Worm (Caenorhabditis elegans) whole organism, L2 larva: ENCODE results near the gene dph-7.

Source experiments
- C34F6.9 ChIP-seq: fragments of 150-350 bp; optimal IDR thresholded peaks from 2 replicates; lab custom pipeline; 2014; ENCODE audit warnings: missing biosample characterization, missing genetic modification characterization
- F13H6.1 ChIP-seq: sonication (generic microtip); optimal IDR thresholded peaks from 2 replicates; lab custom pipeline; 2016; ENCODE audit warnings: missing genetic modification characterization, missing compliant biosample characterization
- R02D3.7 ChIP-seq: fragments of 150-350 bp; optimal IDR thresholded peaks from 2 replicates; lab custom pipeline; 2014; ENCODE audit warnings: missing biosample characterization, missing genetic modification characterization
- Y55F3AM.14 ChIP-seq: fragments of 200-800 bp; sonication (Bioruptor generic); optimal IDR thresholded peaks from 2 replicates; lab custom pipeline; 2018; ENCODE audit warnings: mild to moderate bottlenecking, missing genetic modification characterization, missing compliant biosample characterization
- ZK546.5 ChIP-seq: sonication (generic microtip); optimal IDR thresholded peaks from 2 replicates; lab custom pipeline; 2017; ENCODE audit warnings: missing biosample characterization, missing genetic modification characterization
- alr-1 ChIP-seq: fragments of 150-350 bp; optimal IDR thresholded peaks from 2 replicates; lab custom pipeline; 2014; ENCODE audit warnings: missing biosample characterization, missing genetic modification characterization
- aly-2 ChIP-seq: fragments of 150-350 bp; optimal IDR thresholded peaks from 2 replicates; lab custom pipeline; 2014; ENCODE audit warnings: missing biosample characterization, missing genetic modification characterization
- ama-1 ChIP-seq: fragments of 150-350 bp; optimal IDR thresholded peaks from 2 replicates; lab custom pipeline; 2018; ENCODE audit warnings: inconsistent platforms
- blmp-1 ChIP-seq: sonication (generic microtip); optimal IDR thresholded peaks from 2 replicates; lab custom pipeline; 2017; ENCODE audit warnings: missing genetic modification characterization, mild to moderate bottlenecking, missing compliant biosample characterization, antibody characterized with exemption, moderate library complexity; ENCODE audit not compliant: insufficient read depth
- ceh-16 ChIP-seq: fragments of 150-350 bp; optimal IDR thresholded peaks from 2 replicates; lab custom pipeline; 2014; ENCODE audit warnings: missing biosample characterization, missing genetic modification characterization
- ceh-82 ChIP-seq: fragments of 150-350 bp; optimal IDR thresholded peaks from 2 replicates; lab custom pipeline; 2014; ENCODE audit warnings: missing biosample characterization, missing genetic modification characterization
- egl-27 ChIP-seq: sonication (generic microtip); optimal IDR thresholded peaks from 3 replicates; lab custom pipeline; 2017; ENCODE audit warnings: missing biosample characterization, missing genetic modification reagents, missing genetic modification characterization
- elt-1 ChIP-seq: fragments of 150-350 bp; optimal IDR thresholded peaks from 2 replicates; lab custom pipeline; 2014; ENCODE audit warnings: missing biosample characterization, missing genetic modification characterization
- elt-3 ChIP-seq: sonication (generic microtip); optimal IDR thresholded peaks from 2 replicates; lab custom pipeline; 2017; ENCODE audit warnings: missing biosample characterization, missing genetic modification characterization
- fos-1 ChIP-seq: fragments of 150-350 bp; optimal IDR thresholded peaks from 2 replicates; lab custom pipeline; 2014; ENCODE audit warnings: missing biosample characterization, missing genetic modification characterization
- gmeb-1 ChIP-seq: fragments of 150-350 bp; optimal IDR thresholded peaks from 2 replicates; lab custom pipeline; 2014; ENCODE audit warnings: missing biosample characterization, missing genetic modification characterization
- lin-11 ChIP-seq: fragments of 150-350 bp; sonication (generic microtip); optimal IDR thresholded peaks from 2 replicates; lab custom pipeline; 2014; ENCODE audit warnings: missing biosample characterization, missing genetic modification characterization, inconsistent platforms, mixed read lengths
- lin-13 ChIP-seq: fragments of 150-350 bp; optimal IDR thresholded peaks from 2 replicates; lab custom pipeline; 2014; ENCODE audit warnings: missing biosample characterization, missing genetic modification reagents, missing genetic modification characterization
- lin-39 ChIP-seq: fragments of 150-350 bp; optimal IDR thresholded peaks from 2 replicates; lab custom pipeline; 2014; ENCODE audit warnings: missing biosample characterization, missing genetic modification reagents, missing genetic modification characterization
- lsy-2 ChIP-seq, 2 experiments: fragments of 150-350 bp in 1 of 2; sonication (generic microtip) in 1 of 2; optimal IDR thresholded peaks; 2 replicates each; lab custom pipeline; 2014 to 2017; ENCODE audit warnings: missing biosample characterization in 2 of 2, missing genetic modification characterization in 2 of 2
- mab-5 ChIP-seq: fragments of 150-350 bp; optimal IDR thresholded peaks from 2 replicates; lab custom pipeline; 2014; ENCODE audit warnings: missing biosample characterization, missing genetic modification characterization
- mbf-1 ChIP-seq: sonication (generic microtip); optimal IDR thresholded peaks from 2 replicates; lab custom pipeline; 2017; ENCODE audit warnings: missing biosample characterization, missing genetic modification characterization
- mdl-1 ChIP-seq, 2 experiments: fragments of 150-350 bp in 1 of 2; sonication (generic microtip) in 1 of 2; optimal IDR thresholded peaks; 2 replicates each; lab custom pipeline; 2017; ENCODE audit warnings: missing biosample characterization in 2 of 2, missing genetic modification characterization in 2 of 2
- nhr-10 ChIP-seq: sonication (generic microtip); optimal IDR thresholded peaks from 2 replicates; lab custom pipeline; 2017; ENCODE audit warnings: missing biosample characterization, missing genetic modification characterization
- nhr-11 ChIP-seq: fragments of 150-350 bp; optimal IDR thresholded peaks from 2 replicates; lab custom pipeline; 2014; ENCODE audit warnings: missing biosample characterization, missing genetic modification characterization
- nhr-12 ChIP-seq: fragments of 150-350 bp; optimal IDR thresholded peaks from 2 replicates; lab custom pipeline; 2014; ENCODE audit warnings: missing biosample characterization, missing genetic modification characterization
- nhr-21 ChIP-seq: fragments of 150-350 bp; optimal IDR thresholded peaks from 2 replicates; lab custom pipeline; 2014; ENCODE audit warnings: missing biosample characterization, missing genetic modification characterization
- nhr-23 ChIP-seq: fragments of 150-350 bp; optimal IDR thresholded peaks from 2 replicates; lab custom pipeline; 2014; ENCODE audit warnings: missing biosample characterization, missing genetic modification reagents, missing genetic modification characterization
- nhr-237 ChIP-seq: fragments of 150-350 bp; optimal IDR thresholded peaks from 2 replicates; lab custom pipeline; 2014; ENCODE audit warnings: missing biosample characterization, missing genetic modification characterization
- nhr-25 ChIP-seq: fragments of 150-350 bp; sonication (generic microtip); optimal IDR thresholded peaks from 3 replicates; lab custom pipeline; 2014; ENCODE audit warnings: missing biosample characterization, missing genetic modification characterization
- peb-1 ChIP-seq: fragments of 150-350 bp; optimal IDR thresholded peaks from 2 replicates; lab custom pipeline; 2014; ENCODE audit warnings: missing biosample characterization, missing genetic modification characterization
- sem-4 ChIP-seq: fragments of 150-350 bp; optimal IDR thresholded peaks from 2 replicates; lab custom pipeline; 2014; ENCODE audit warnings: missing biosample characterization, missing genetic modification reagents, missing genetic modification characterization
- sma-3 ChIP-seq: sonication (generic microtip); optimal IDR thresholded peaks from 2 replicates; lab custom pipeline; 2016; ENCODE audit warnings: missing genetic modification reagents, missing genetic modification characterization, missing compliant biosample characterization
- sma-9 ChIP-seq, 2 experiments: fragments of 150-350 bp in 1 of 2; sonication (generic microtip) in 1 of 2; optimal IDR thresholded peaks; 2 replicates each; lab custom pipeline; 2014 to 2016; ENCODE audit warnings: missing genetic modification characterization in 2 of 2, mild to moderate bottlenecking in 1 of 2, missing biosample characterization in 1 of 2, missing compliant biosample characterization in 1 of 2, missing genetic modification reagents in 1 of 2, moderate library complexity in 1 of 2
- snpc-4 ChIP-seq: fragments of 150-350 bp; optimal IDR thresholded peaks from 2 replicates; lab custom pipeline; 2014; ENCODE audit warnings: missing biosample characterization, missing genetic modification characterization
- unc-39 ChIP-seq: fragments of 150-350 bp; optimal IDR thresholded peaks from 2 replicates; lab custom pipeline; 2014; ENCODE audit warnings: missing biosample characterization, missing genetic modification characterization
- unc-55 ChIP-seq: fragments of 150-350 bp; sonication (generic microtip); optimal IDR thresholded peaks from 3 replicates; lab custom pipeline; 2014; ENCODE audit warnings: missing biosample characterization, missing genetic modification reagents, missing genetic modification characterization
- unc-62 ChIP-seq: fragments of 150-350 bp; optimal IDR thresholded peaks from 2 replicates; lab custom pipeline; 2014; ENCODE audit warnings: missing biosample characterization, missing genetic modification reagents, missing genetic modification characterization
- zag-1 ChIP-seq: fragments of 150-350 bp; optimal IDR thresholded peaks from 2 replicates; lab custom pipeline; 2014; ENCODE audit warnings: missing biosample characterization, missing genetic modification characterization
- ztf-1 ChIP-seq: fragments of 200-800 bp; sonication (Bioruptor generic); conservative IDR thresholded peaks from 2 replicates; pipeline ENCODE4 v1.3.6; 2022; ENCODE audit warnings: missing genetic modification characterization, missing compliant biosample characterization
- ztf-11 ChIP-seq: sonication (generic microtip); optimal IDR thresholded peaks from 2 replicates; lab custom pipeline; 2017; ENCODE audit warnings: missing biosample characterization, missing genetic modification characterization
- ztf-4 ChIP-seq: fragments of 150-350 bp; optimal IDR thresholded peaks from 2 replicates; lab custom pipeline; 2014; ENCODE audit warnings: missing biosample characterization, missing genetic modification characterization

The dph-7 gene

ce11 chrIII:13315071-13315470, at the start of gene dph-7:
Gene dph-7 (plus strand): TSS chrIII:13315123.
- no peak for TF ChIP-seq lin-11 (tag; lab: Kevin White, UChicago)
- TF ChIP-seq nhr-12 (tag; lab: Kevin White, UChicago): no peak
- TF ChIP-seq C34F6.9: no peak
- TF ChIP-seq alr-1 (tag; lab: Kevin White, UChicago): no peak
- TF ChIP-seq lin-39 (tag; lab: Kevin White, UChicago): no peak
- no peak for TF ChIP-seq blmp-1
- TF ChIP-seq nhr-10 (tag; lab: Kevin White, UChicago): no peak
- TF ChIP-seq ceh-82 (tag; lab: Kevin White, UChicago): no peak
- TF ChIP-seq nhr-23 (tag; lab: Kevin White, UChicago): no peak
- TF ChIP-seq unc-39 (tag; lab: Kevin White, UChicago): no peak
- no peak for TF ChIP-seq nhr-237 (tag; lab: Kevin White, UChicago)
- no peak for TF ChIP-seq sem-4 (tag; lab: Kevin White, UChicago)
- TF ChIP-seq fos-1 (tag; lab: Kevin White, UChicago): no peak
- no peak for TF ChIP-seq mdl-1 (tag; optimal IDR thresholded peaks at IDR 0.05; lab: Kevin White, UChicago)
- TF ChIP-seq nhr-21: no peak

ce11 chrIII:13265566-13265965, 49.4 kb upstream of the dph-7 start, which contains the start of gene F56A8.5:
Gene F56A8.5 (plus strand): TSS chrIII:13265866.
- no peak for TF ChIP-seq fos-1 (tag; lab: Kevin White, UChicago)
- TF ChIP-seq, all 48 proteins: peak for 0

ce11 chrIII:13267046-13267445, 47.9 kb upstream of the dph-7 start:
- TF ChIP-seq lin-11 (tag; lab: Kevin White, UChicago) (no peak), zag-1 (tag; lab: Kevin White, UChicago) (no peak), blmp-1 (no peak), egl-27 (tag; lab: Kevin White, UChicago) (no peak), F13H6.1 (tag; lab: Kevin White, UChicago) (no peak), gmeb-1 (tag; lab: Kevin White, UChicago) (no peak), sma-9 (GFP tag; optimal IDR thresholded peaks at IDR 0.05; lab: Kevin White, UChicago) (no peak), sma-9 (tag; optimal IDR thresholded peaks at IDR 0.05; lab: Kevin White, UChicago) (no peak), Y55F3AM.14 (no peak), elt-1 (tag; lab: Kevin White, UChicago) (no peak), ceh-16 (tag; lab: Kevin White, UChicago) (no peak), sma-3 (GFP tag; lab: Kevin White, UChicago) (no peak), unc-55 (GFP tag; lab: Kevin White, UChicago) (no peak), R02D3.7 (no peak), elt-3 (tag; lab: Kevin White, UChicago) (no peak), sem-4 (tag; lab: Kevin White, UChicago) (no peak)

- TF ChIP-seq sem-4 (tag; lab: Kevin White, UChicago) (peak; percentile 74), sma-9 (GFP tag; optimal IDR thresholded peaks at IDR 0.05; lab: Kevin White, UChicago) (peak; percentile 74), sma-9 (tag; optimal IDR thresholded peaks at IDR 0.05; lab: Kevin White, UChicago) (no peak), nhr-21 (peak; percentile 77), mdl-1 (tag; optimal IDR thresholded peaks at IDR 0.05; lab: Kevin White, UChicago) (no peak), lin-39 (tag; lab: Kevin White, UChicago) (no peak), unc-55 (GFP tag; lab: Kevin White, UChicago) (peak; percentile 78), snpc-4 (tag; lab: Kevin White, UChicago) (no peak), R02D3.7 (no peak), nhr-23 (tag; lab: Kevin White, UChicago) (no peak), Y55F3AM.14 (no peak), blmp-1 (peak; percentile 14), F13H6.1 (tag; lab: Kevin White, UChicago) (peak; percentile 84), elt-1 (tag; lab: Kevin White, UChicago) (no peak), ceh-16 (tag; lab: Kevin White, UChicago) (peak; percentile 70), ztf-4 (tag; lab: Kevin White, UChicago) (no peak), nhr-237 (tag; lab: Kevin White, UChicago) (no peak), ztf-11 (tag; lab: Kevin White, UChicago) (peak; percentile 3), alr-1 (tag; lab: Kevin White, UChicago) (no peak), gmeb-1 (tag; lab: Kevin White, UChicago) (peak; percentile 85), C34F6.9 (peak; percentile 80), mab-5 (tag; lab: Kevin White, UChicago) (no peak), unc-62 (GFP tag; lab: Kevin White, UChicago) (no peak), ama-1 (lab: Kevin White, UChicago) (no peak), elt-3 (tag; lab: Kevin White, UChicago) (no peak), aly-2 (tag; lab: Kevin White, UChicago) (no peak), fos-1 (tag; lab: Kevin White, UChicago) (peak; percentile 39), sma-3 (GFP tag; lab: Kevin White, UChicago) (peak; percentile 76), ceh-82 (tag; lab: Kevin White, UChicago) (no peak), peb-1 (tag; lab: Kevin White, UChicago) (no peak), lsy-2 (tag; optimal IDR thresholded peaks at IDR 0.05; lab: Kevin White, UChicago) (peak; percentile 66 to 83), zag-1 (tag; lab: Kevin White, UChicago) (no peak), mbf-1 (no peak), nhr-25 (tag; lab: Kevin White, UChicago) (peak; percentile 71), egl-27 (tag; lab: Kevin White, UChicago) (no peak), ZK546.5 (tag; lab: Kevin White, UChicago) (no peak), ztf-1 (no peak), nhr-10 (tag; lab: Kevin White, UChicago) (peak; percentile 27), nhr-11 (tag; lab: Kevin White, UChicago) (no peak), unc-39 (tag; lab: Kevin White, UChicago) (no peak), lin-13 (GFP tag; lab: Kevin White, UChicago) (peak; percentile 77)
These were observed 46.1 kb upstream of the dph-7 start, which contains the start of gene cpf-2 for ce11 chrIII:13268856-13269255. Gene cpf-2 (minus strand): TSS chrIII:13268883.
